Worm (Caenorhabditis elegans): ENCODE data around the gene F15A8.1.

Gene F15A8.1

DNA sequence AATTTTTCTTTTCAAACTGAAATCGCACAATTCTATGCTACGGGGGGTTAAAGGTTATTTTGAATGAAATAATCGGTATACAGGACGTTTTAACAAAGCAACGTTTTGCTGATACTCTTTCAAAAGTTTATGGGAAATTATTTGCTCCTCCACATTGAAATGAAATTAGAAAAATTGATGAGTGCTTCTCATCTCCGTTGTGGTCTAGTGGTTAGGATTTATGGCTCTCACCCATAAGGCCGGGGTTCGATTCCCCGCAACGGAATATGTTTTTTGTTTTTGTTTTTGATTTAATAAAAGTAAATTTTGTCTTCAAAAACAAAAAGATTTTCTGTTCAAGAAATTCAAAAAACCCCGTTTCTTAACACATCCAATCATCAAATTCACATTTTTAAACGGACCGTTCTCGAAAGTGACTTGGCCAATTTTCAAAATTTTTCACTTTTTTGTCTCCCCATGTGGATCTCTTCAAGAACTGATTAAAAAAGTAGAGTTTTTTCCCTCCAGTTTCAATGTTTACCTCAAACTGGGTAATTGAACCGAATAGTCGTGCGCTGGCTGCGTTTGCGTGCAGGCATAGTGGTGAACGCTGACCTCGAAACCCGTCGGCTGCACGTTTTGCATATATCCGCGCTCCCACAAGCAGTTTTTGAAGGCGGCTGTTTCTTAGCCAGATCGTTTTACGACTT is 31.0 kb upstream of the F15A8.1 start:
- TF ChIP-seq sea-1 (GFP tag; conservative IDR thresholded peaks at IDR 0.05), result no peak
- no peak for TF ChIP-seq tra-4 (tag; optimal IDR thresholded peaks at IDR 0.05)
- no peak for TF ChIP-seq ceh-13 (GFP tag; optimal IDR thresholded peaks at IDR 0.05)
- no peak for TF ChIP-seq ceh-36 (tag; optimal IDR thresholded peaks at IDR 0.05)
- TF ChIP-seq hmbx-1 (tag; optimal IDR thresholded peaks at IDR 0.05), result no peak
- TF ChIP-seq pes-1 (GFP tag; IDR thresholded peaks at IDR 0.05), result no peak
- no peak for TF ChIP-seq tbx-11 (GFP tag; IDR thresholded peaks at IDR 0.05)
- no peak for TF ChIP-seq ets-7 (tag; optimal IDR thresholded peaks at IDR 0.05)
- no peak for TF ChIP-seq aly-1 (tag; optimal IDR thresholded peaks at IDR 0.05)
- no peak for TF ChIP-seq B0310.2 (tag; optimal IDR thresholded peaks at IDR 0.05)
- TF ChIP-seq flt-1 (GFP tag; IDR thresholded peaks at IDR 0.05), result no peak
- TF ChIP-seq ama-1 (optimal IDR thresholded peaks at IDR 0.05), result no peak
- no peak for TF ChIP-seq F13C5.2 (tag; optimal IDR thresholded peaks at IDR 0.05)
- TF ChIP-seq tbx-37 (GFP tag; conservative IDR thresholded peaks at IDR 0.05), result no peak
- TF ChIP-seq hnd-1 (tag; optimal IDR thresholded peaks at IDR 0.05), result no peak
- TF ChIP-seq scrt-1 (GFP tag; IDR thresholded peaks at IDR 0.05), result no peak
- no peak for TF ChIP-seq hmg-4 (GFP tag; optimal IDR thresholded peaks at IDR 0.05)

DNA sequence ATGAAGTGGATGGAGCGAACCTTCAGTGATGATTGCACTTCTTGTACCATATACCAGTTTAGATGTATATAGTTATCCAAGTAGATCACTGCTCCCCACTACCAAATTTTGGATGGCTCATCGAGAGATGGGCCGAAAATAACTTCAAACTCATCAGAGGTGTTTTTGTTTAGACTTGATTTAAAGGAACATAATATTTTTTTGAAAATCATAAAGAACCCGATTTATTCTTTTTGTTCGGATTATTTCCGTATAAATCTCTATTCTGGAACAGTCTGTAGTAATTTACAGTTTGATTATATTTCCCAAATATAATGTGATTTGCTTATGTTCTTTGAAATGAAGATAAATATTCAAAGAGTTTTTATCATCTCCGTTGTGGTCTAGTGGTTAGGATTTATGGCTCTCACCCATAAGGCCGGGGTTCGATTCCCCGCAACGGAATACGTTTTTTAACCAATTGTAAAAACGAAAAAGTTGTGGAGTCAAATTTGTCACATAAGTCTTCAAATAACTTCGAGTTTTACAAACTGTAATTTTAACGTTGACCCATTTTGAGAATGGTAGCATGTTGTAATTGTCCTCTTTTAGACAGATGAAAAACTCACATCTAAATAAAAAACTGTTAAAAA is 30.3 kb upstream of the F15A8.1 start:
- no peak for TF ChIP-seq ets-7 (tag; optimal IDR thresholded peaks at IDR 0.05)
- no peak for TF ChIP-seq tbx-37 (GFP tag; conservative IDR thresholded peaks at IDR 0.05)
- no peak for TF ChIP-seq B0310.2 (tag; optimal IDR thresholded peaks at IDR 0.05)
- no peak for TF ChIP-seq tra-4 (tag; optimal IDR thresholded peaks at IDR 0.05)
- no peak for TF ChIP-seq ceh-36 (tag; optimal IDR thresholded peaks at IDR 0.05)
- no peak for TF ChIP-seq aly-1 (tag; optimal IDR thresholded peaks at IDR 0.05)

DNA sequence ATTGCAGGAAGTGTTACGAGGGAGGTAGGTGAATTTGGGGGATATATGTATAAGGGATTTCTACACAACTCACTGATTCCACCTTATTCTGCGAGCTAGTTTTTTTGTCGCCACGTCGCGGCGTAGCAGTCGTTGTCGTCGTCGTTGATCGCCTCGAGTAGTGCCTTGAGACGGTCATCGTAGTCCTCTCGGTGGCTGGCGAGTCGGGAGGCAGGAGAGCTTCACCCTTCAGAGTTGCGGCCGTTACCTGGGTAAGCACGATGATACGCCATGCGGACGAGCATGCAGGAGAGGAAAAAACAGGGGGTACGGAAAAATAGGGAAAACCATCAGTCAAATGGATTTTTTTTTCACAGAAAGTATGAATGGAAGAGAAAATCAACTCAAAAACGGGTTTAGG is 27.5 kb upstream of the F15A8.1 start:
- TF ChIP-seq pes-1 (GFP tag; IDR thresholded peaks at IDR 0.05) (no peak), sea-1 (GFP tag; conservative IDR thresholded peaks at IDR 0.05) (no peak)

DNA sequence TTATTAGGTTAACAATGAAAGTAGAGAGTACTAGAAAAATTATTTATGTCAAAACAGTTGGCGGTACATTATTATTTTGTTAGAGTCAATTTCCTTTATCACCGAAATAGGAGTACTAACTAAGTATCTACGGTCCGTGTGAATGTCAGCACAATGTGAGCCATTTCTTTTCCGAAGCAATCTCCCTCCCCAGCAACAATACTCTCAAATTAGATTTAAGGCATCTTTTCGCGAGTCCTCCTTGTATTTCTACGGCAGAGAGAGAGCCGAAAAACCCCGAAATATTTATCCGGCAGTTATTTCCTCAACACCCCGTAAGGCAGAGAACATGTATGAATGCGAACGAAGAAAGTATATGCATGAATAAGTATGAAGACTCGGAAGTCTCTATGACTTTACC is 25.5 kb upstream of the F15A8.1 start:
- TF ChIP-seq hmbx-1 (tag; optimal IDR thresholded peaks at IDR 0.05), result no peak
- no peak for TF ChIP-seq ceh-36 (tag; optimal IDR thresholded peaks at IDR 0.05)
- TF ChIP-seq pes-1 (GFP tag; IDR thresholded peaks at IDR 0.05), result no peak
- TF ChIP-seq hnd-1 (tag; optimal IDR thresholded peaks at IDR 0.05), result no peak
- no peak for TF ChIP-seq ceh-13 (GFP tag; optimal IDR thresholded peaks at IDR 0.05)
- TF ChIP-seq scrt-1 (GFP tag; IDR thresholded peaks at IDR 0.05), result no peak
- TF ChIP-seq B0310.2 (tag; optimal IDR thresholded peaks at IDR 0.05), result no peak
- TF ChIP-seq F13C5.2 (tag; optimal IDR thresholded peaks at IDR 0.05), result no peak
- TF ChIP-seq tbx-11 (GFP tag; IDR thresholded peaks at IDR 0.05), result no peak
- no peak for TF ChIP-seq flt-1 (GFP tag; IDR thresholded peaks at IDR 0.05)
- TF ChIP-seq tra-4 (tag; optimal IDR thresholded peaks at IDR 0.05), result no peak
- no peak for TF ChIP-seq ets-7 (tag; optimal IDR thresholded peaks at IDR 0.05)
- no peak for TF ChIP-seq sea-1 (GFP tag; conservative IDR thresholded peaks at IDR 0.05)
- TF ChIP-seq tbx-37 (GFP tag; conservative IDR thresholded peaks at IDR 0.05), result no peak
- no peak for TF ChIP-seq aly-1 (tag; optimal IDR thresholded peaks at IDR 0.05)
- no peak for TF ChIP-seq ama-1 (optimal IDR thresholded peaks at IDR 0.05)

DNA sequence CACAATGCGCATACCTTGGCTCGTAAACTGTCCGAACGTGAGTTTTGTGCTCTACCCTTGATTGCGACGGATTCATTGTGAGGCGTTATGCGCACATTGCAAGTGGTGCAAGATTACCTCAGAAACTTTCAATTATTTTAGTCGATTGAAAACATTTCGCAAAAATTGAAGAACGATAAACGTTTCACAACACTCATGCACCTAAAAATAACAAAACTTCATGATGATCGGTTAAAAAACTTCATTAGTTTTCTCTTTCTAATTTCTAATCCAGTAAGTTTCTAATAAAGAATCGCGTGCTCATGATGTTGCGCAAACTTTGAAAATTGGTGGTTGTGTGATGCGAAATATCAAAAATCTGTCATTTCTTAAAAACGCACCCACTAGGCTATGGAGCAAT is 22.0 kb upstream of the F15A8.1 start, which contains the start of gene dop-1:
TSS of gene dop-1 (minus strand) at position 101 of the 400 bp plus-strand sequence.
- TF ChIP-seq sea-1 (GFP tag; conservative IDR thresholded peaks at IDR 0.05) (no peak), flt-1 (GFP tag; IDR thresholded peaks at IDR 0.05) (no peak), ceh-36 (tag; optimal IDR thresholded peaks at IDR 0.05) (no peak), tbx-37 (GFP tag; conservative IDR thresholded peaks at IDR 0.05) (no peak), hmg-4 (GFP tag; optimal IDR thresholded peaks at IDR 0.05) (no peak), hmbx-1 (tag; optimal IDR thresholded peaks at IDR 0.05) (no peak), hnd-1 (tag; optimal IDR thresholded peaks at IDR 0.05) (no peak), B0310.2 (tag; optimal IDR thresholded peaks at IDR 0.05) (no peak), tbx-11 (GFP tag; IDR thresholded peaks at IDR 0.05) (no peak), ama-1 (optimal IDR thresholded peaks at IDR 0.05) (no peak), tra-4 (tag; optimal IDR thresholded peaks at IDR 0.05) (no peak), F13C5.2 (tag; optimal IDR thresholded peaks at IDR 0.05) (no peak), aly-1 (tag; optimal IDR thresholded peaks at IDR 0.05) (no peak), pes-1 (GFP tag; IDR thresholded peaks at IDR 0.05) (no peak), ceh-13 (GFP tag; optimal IDR thresholded peaks at IDR 0.05) (no peak), ets-7 (tag; optimal IDR thresholded peaks at IDR 0.05) (no peak), scrt-1 (GFP tag; IDR thresholded peaks at IDR 0.05) (no peak)

DNA sequence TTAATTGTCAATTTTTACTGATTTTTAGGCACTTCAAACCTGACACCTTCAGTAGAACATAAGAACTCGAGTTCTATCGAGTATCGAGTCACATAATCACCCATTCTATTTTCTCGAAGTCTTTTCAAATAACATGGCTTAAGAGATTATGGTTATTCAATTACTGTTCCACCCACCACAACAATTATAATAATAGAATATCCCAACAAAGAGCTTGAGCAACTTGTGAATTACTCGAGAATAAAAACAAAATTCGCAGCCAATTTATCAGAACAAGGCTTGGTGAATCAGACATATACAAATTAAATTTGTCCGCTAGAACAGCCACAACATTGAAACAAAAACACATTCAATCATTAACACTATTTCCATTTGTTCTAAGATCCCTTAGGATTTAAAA is 16.5 kb upstream of the F15A8.1 start:
- TF ChIP-seq B0310.2 (tag; optimal IDR thresholded peaks at IDR 0.05), result no peak
- no peak for TF ChIP-seq hmg-4 (GFP tag; optimal IDR thresholded peaks at IDR 0.05)
- no peak for TF ChIP-seq tbx-37 (GFP tag; conservative IDR thresholded peaks at IDR 0.05)
- no peak for TF ChIP-seq sea-1 (GFP tag; conservative IDR thresholded peaks at IDR 0.05)
- no peak for TF ChIP-seq tbx-11 (GFP tag; IDR thresholded peaks at IDR 0.05)
- no peak for TF ChIP-seq ets-7 (tag; optimal IDR thresholded peaks at IDR 0.05)
- TF ChIP-seq aly-1 (tag; optimal IDR thresholded peaks at IDR 0.05), result no peak
- no peak for TF ChIP-seq flt-1 (GFP tag; IDR thresholded peaks at IDR 0.05)
- no peak for TF ChIP-seq hnd-1 (tag; optimal IDR thresholded peaks at IDR 0.05)
- no peak for TF ChIP-seq scrt-1 (GFP tag; IDR thresholded peaks at IDR 0.05)
- no peak for TF ChIP-seq pes-1 (GFP tag; IDR thresholded peaks at IDR 0.05)
- no peak for TF ChIP-seq F13C5.2 (tag; optimal IDR thresholded peaks at IDR 0.05)
- no peak for TF ChIP-seq tra-4 (tag; optimal IDR thresholded peaks at IDR 0.05)
- no peak for TF ChIP-seq ama-1 (optimal IDR thresholded peaks at IDR 0.05)
- TF ChIP-seq ceh-13 (GFP tag; optimal IDR thresholded peaks at IDR 0.05), result no peak
- TF ChIP-seq hmbx-1 (tag; optimal IDR thresholded peaks at IDR 0.05), result no peak
- no peak for TF ChIP-seq ceh-36 (tag; optimal IDR thresholded peaks at IDR 0.05)

DNA sequence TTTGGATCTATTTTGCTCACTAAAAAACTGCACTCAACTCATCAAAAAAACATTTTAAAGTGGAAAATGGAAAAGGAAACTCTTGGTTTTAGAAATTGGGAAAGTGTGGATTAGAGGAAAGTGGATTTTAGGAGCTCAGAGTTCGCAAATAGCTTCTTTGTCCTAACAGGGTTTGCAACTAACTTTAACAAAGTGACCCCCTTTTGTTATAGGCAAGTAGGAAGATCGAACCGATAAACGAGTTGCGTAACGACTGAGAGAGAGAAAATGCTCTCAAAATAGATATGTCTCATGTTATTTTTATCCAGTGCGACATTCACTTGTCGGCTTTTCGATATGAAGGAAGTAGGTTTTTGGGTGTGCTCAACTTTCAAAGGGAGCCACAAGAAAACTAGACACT is 14.2 kb upstream of the F15A8.1 start:
- TF ChIP-seq tbx-37 (GFP tag; conservative IDR thresholded peaks at IDR 0.05), result no peak

Data from whole organism, early embryonic.